Worm (Caenorhabditis elegans) whole organism, L4 larva: Measurements from ENCODE around the gene K06A9.2.
A peak's percentile ranks its signal among the peaks of the same experiment; 100 is the strongest.

Experiments
- F10B5.3 ChIP-seq: sonication (generic microtip); optimal IDR thresholded peaks from 2 replicates; lab custom pipeline; 2016; ENCODE audit warnings: mild to moderate bottlenecking, missing genetic modification characterization, missing compliant biosample characterization
- F26F4.8 ChIP-seq: fragments of 200-800 bp; sonication (Bioruptor generic); conservative IDR thresholded peaks from 2 replicates; pipeline ENCODE4 v1.3.6; 2022; ENCODE audit warnings: missing genetic modification characterization, missing compliant biosample characterization
- F49E8.2 ChIP-seq: sonication (generic microtip); optimal IDR thresholded peaks from 2 replicates; lab custom pipeline; 2016; ENCODE audit warnings: missing compliant biosample characterization, mild to moderate bottlenecking, missing genetic modification characterization, borderline replicate concordance
- R02D3.7 ChIP-seq: fragments of 150-350 bp; sonication (generic microtip); optimal IDR thresholded peaks from 3 replicates; lab custom pipeline; 2014; ENCODE audit warnings: missing biosample characterization, missing genetic modification characterization
- T20F7.1 ChIP-seq: fragments of 200-800 bp; sonication (Bioruptor generic); optimal IDR thresholded peaks from 2 replicates; lab custom pipeline; 2018; ENCODE audit warnings: mild to moderate bottlenecking, missing genetic modification characterization, missing compliant biosample characterization
- Y48G9A.11 ChIP-seq: fragments of 200-800 bp; sonication (Bioruptor generic); IDR thresholded peaks from 2 replicates; pipeline ENCODE4 v1.3.6; 2022; ENCODE audit warnings: missing genetic modification reagents, missing genetic modification characterization, missing compliant biosample characterization
- ZK546.5 ChIP-seq, 2 experiments: sonication (generic microtip); optimal IDR thresholded peaks; 2 replicates each; lab custom pipeline; 2017; ENCODE audit warnings: missing biosample characterization in 2 of 2, missing genetic modification characterization in 2 of 2
- aha-1 ChIP-seq: fragments of 150-350 bp; peaks from one replicate; lab custom pipeline; 2014; ENCODE audit warnings: missing biosample characterization, missing genetic modification characterization
- aly-2 ChIP-seq: sonication (generic microtip); optimal IDR thresholded peaks from 2 replicates; lab custom pipeline; 2018; ENCODE audit warnings: missing biosample characterization, missing genetic modification characterization
- ceh-32 ChIP-seq: sonication (generic microtip); optimal IDR thresholded peaks from 2 replicates; lab custom pipeline; 2016; ENCODE audit warnings: mild to moderate bottlenecking, missing genetic modification characterization, missing compliant biosample characterization; ENCODE audit not compliant: poor library complexity
- ceh-44 ChIP-seq: fragments of 200-800 bp; sonication (Bioruptor generic); IDR thresholded peaks from 2 replicates; pipeline ENCODE4 v1.3.6; 2022; ENCODE audit warnings: missing genetic modification reagents, missing genetic modification characterization, missing compliant biosample characterization
- ceh-82 ChIP-seq: sonication (generic microtip); optimal IDR thresholded peaks from 2 replicates; lab custom pipeline; 2017; ENCODE audit warnings: missing biosample characterization, missing genetic modification characterization
- ces-1 ChIP-seq: fragments of 150-350 bp; sonication (generic microtip); optimal IDR thresholded peaks from 4 replicates; lab custom pipeline; 2014; ENCODE audit warnings: missing biosample characterization, missing genetic modification reagents, missing genetic modification characterization
- daf-16 ChIP-seq, 3 experiments: sonication (generic microtip); optimal IDR thresholded peaks; 2 replicates each; lab custom pipeline; 2016 to 2017; ENCODE audit warnings: missing genetic modification characterization in 3 of 3, missing genetic modification reagents in 3 of 3, mild to moderate bottlenecking in 2 of 3, missing compliant biosample characterization in 2 of 3, missing biosample characterization in 1 of 3, moderate library complexity in 1 of 3
- dpl-1 ChIP-seq: fragments of 150-350 bp; optimal IDR thresholded peaks from 2 replicates; lab custom pipeline; 2014; ENCODE audit warnings: missing biosample characterization, missing genetic modification reagents, missing genetic modification characterization
- egl-27 ChIP-seq: sonication (generic microtip); optimal IDR thresholded peaks from 3 replicates; lab custom pipeline; 2017; ENCODE audit warnings: missing biosample characterization, missing genetic modification reagents, missing genetic modification characterization
- egl-43 ChIP-seq: fragments of 200-800 bp; sonication (Bioruptor generic); IDR thresholded peaks from 2 replicates; pipeline ENCODE4 v1.3.6; 2022; ENCODE audit warnings: missing genetic modification reagents, missing genetic modification characterization, missing compliant biosample characterization
- gei-8 ChIP-seq: fragments of 200-800 bp; sonication (Bioruptor generic); optimal IDR thresholded peaks from 2 replicates; lab custom pipeline; 2018; ENCODE audit warnings: mild to moderate bottlenecking, missing genetic modification characterization, missing compliant biosample characterization
- hif-1 ChIP-seq, 2 experiments: sonication (generic microtip); optimal IDR thresholded peaks; 2 replicates each; lab custom pipeline; 2016 to 2017; ENCODE audit warnings: missing compliant biosample characterization in 2 of 2, missing genetic modification characterization in 2 of 2, missing genetic modification reagents in 2 of 2, missing genotype in 2 of 2, mild to moderate bottlenecking in 1 of 2
- hlh-11 ChIP-seq: fragments of 200-800 bp; sonication (Bioruptor generic); optimal IDR thresholded peaks from 2 replicates; lab custom pipeline; 2018; ENCODE audit warnings: mild to moderate bottlenecking, missing genetic modification characterization, missing compliant biosample characterization
- hlh-30 ChIP-seq: sonication (generic microtip); optimal IDR thresholded peaks from 2 replicates; lab custom pipeline; 2017; ENCODE audit warnings: antibody characterized with exemption, mild to moderate bottlenecking, missing genetic modification characterization, missing compliant biosample characterization; ENCODE audit not compliant: insufficient read depth
- lin-1 ChIP-seq: fragments of 200-800 bp; sonication (Bioruptor generic); IDR thresholded peaks from 2 replicates; pipeline ENCODE4 v1.3.6; 2022; ENCODE audit warnings: missing genetic modification reagents, missing genetic modification characterization, missing compliant biosample characterization
- lin-15B ChIP-seq: fragments of 150-350 bp; sonication (generic microtip); optimal IDR thresholded peaks from 3 replicates; lab custom pipeline; 2014; ENCODE audit warnings: missing biosample characterization, missing genetic modification characterization
- lir-3 ChIP-seq: sonication (generic microtip); optimal IDR thresholded peaks from 2 replicates; lab custom pipeline; 2016; ENCODE audit warnings: mild to moderate bottlenecking, missing genetic modification characterization, missing compliant biosample characterization
- lsy-2 ChIP-seq, 2 experiments: fragments of 150-350 bp in 1 of 2; sonication (generic microtip) in 1 of 2; optimal IDR thresholded peaks; 2 replicates each; lab custom pipeline; 2014 to 2017; ENCODE audit warnings: missing biosample characterization in 2 of 2, missing genetic modification characterization in 2 of 2
- mdl-1 ChIP-seq, 2 experiments: fragments of 150-350 bp in 1 of 2; sonication (generic microtip) in 1 of 2; optimal IDR thresholded peaks; 2 replicates each; lab custom pipeline; 2014 to 2017; ENCODE audit warnings: missing biosample characterization in 2 of 2, missing genetic modification characterization in 2 of 2
- mep-1 ChIP-seq: fragments of 150-350 bp; sonication (generic microtip); optimal IDR thresholded peaks from 3 replicates; lab custom pipeline; 2014; ENCODE audit warnings: missing biosample characterization, missing genetic modification characterization
- mes-2 ChIP-seq: sonication (generic microtip); optimal IDR thresholded peaks from 2 replicates; lab custom pipeline; 2016; ENCODE audit warnings: missing genotype, mild to moderate bottlenecking, missing genetic modification characterization, missing compliant biosample characterization; ENCODE audit not compliant: poor library complexity, severe bottlenecking
- nhr-102 ChIP-seq: sonication (generic microtip); optimal IDR thresholded peaks from 2 replicates; lab custom pipeline; 2016; ENCODE audit warnings: mild to moderate bottlenecking, missing genetic modification characterization, moderate library complexity, missing compliant biosample characterization
- nhr-11 ChIP-seq: fragments of 150-350 bp; optimal IDR thresholded peaks from 2 replicates; lab custom pipeline; 2014; ENCODE audit warnings: missing biosample characterization, missing genetic modification characterization
- nhr-28 ChIP-seq: fragments of 150-350 bp; optimal IDR thresholded peaks from 2 replicates; lab custom pipeline; 2014; ENCODE audit warnings: missing biosample characterization, missing genetic modification characterization
- nhr-42 ChIP-seq: fragments of 200-800 bp; sonication (Bioruptor generic); IDR thresholded peaks from 2 replicates; pipeline ENCODE4 v1.3.6; 2022; ENCODE audit warnings: missing genetic modification characterization, missing compliant biosample characterization
- nhr-6 ChIP-seq: fragments of 150-350 bp; optimal IDR thresholded peaks from 2 replicates; lab custom pipeline; 2014; ENCODE audit warnings: missing biosample characterization, missing genetic modification characterization
- nhr-76 ChIP-seq: fragments of 150-350 bp; optimal IDR thresholded peaks from 2 replicates; lab custom pipeline; 2014; ENCODE audit warnings: missing biosample characterization, missing genetic modification characterization
- php-3 ChIP-seq: fragments of 200-800 bp; sonication (Bioruptor generic); IDR thresholded peaks from 2 replicates; pipeline ENCODE4 v1.3.6; 2022; ENCODE audit warnings: missing genetic modification reagents, missing genetic modification characterization, missing compliant biosample characterization
- saeg-2 ChIP-seq: fragments of 200-800 bp; sonication (Bioruptor generic); IDR thresholded peaks from 2 replicates; pipeline ENCODE4 v1.3.6; 2022; ENCODE audit warnings: missing genetic modification reagents, missing genetic modification characterization, missing compliant biosample characterization
- set-16 ChIP-seq: fragments of 200-800 bp; sonication (Bioruptor generic); IDR thresholded peaks from 2 replicates; pipeline ENCODE4 v1.3.6; 2022; ENCODE audit warnings: missing genetic modification reagents, missing genetic modification characterization, missing compliant biosample characterization
- snpc-1.2 ChIP-seq: fragments of 200-800 bp; sonication (Bioruptor generic); IDR thresholded peaks from 2 replicates; pipeline ENCODE4 v1.3.6; 2022; ENCODE audit warnings: missing genetic modification reagents, missing genetic modification characterization, missing compliant biosample characterization
- spr-1 ChIP-seq: sonication (generic microtip); optimal IDR thresholded peaks from 2 replicates; lab custom pipeline; 2016; ENCODE audit warnings: mild to moderate bottlenecking, missing genetic modification characterization, missing compliant biosample characterization
- spr-3 ChIP-seq: fragments of 200-800 bp; sonication (Bioruptor generic); optimal IDR thresholded peaks from 2 replicates; lab custom pipeline; 2018; ENCODE audit warnings: mild to moderate bottlenecking, missing genetic modification characterization, missing compliant biosample characterization
- tag-97 ChIP-seq: fragments of 200-800 bp; sonication (Bioruptor generic); IDR thresholded peaks from 2 replicates; pipeline ENCODE4 v1.3.6; 2022; ENCODE audit warnings: missing genetic modification characterization, missing compliant biosample characterization
- unc-39 ChIP-seq: sonication (generic microtip); optimal IDR thresholded peaks from 2 replicates; lab custom pipeline; 2017; ENCODE audit warnings: missing biosample characterization, missing genetic modification characterization
- zag-1 ChIP-seq: fragments of 150-350 bp; optimal IDR thresholded peaks from 2 replicates; lab custom pipeline; 2014; ENCODE audit warnings: missing biosample characterization, missing genetic modification characterization
- zip-11 ChIP-seq: fragments of 200-800 bp; sonication (Bioruptor generic); IDR thresholded peaks from 2 replicates; pipeline ENCODE4 v1.3.6; 2022; ENCODE audit warnings: missing genetic modification characterization, missing compliant biosample characterization
- zip-2 ChIP-seq: fragments of 150-350 bp; optimal IDR thresholded peaks from 2 replicates; lab custom pipeline; 2014; ENCODE audit warnings: missing biosample characterization, missing genetic modification characterization
- ztf-11 ChIP-seq: fragments of 150-350 bp; optimal IDR thresholded peaks from 2 replicates; lab custom pipeline; 2014; ENCODE audit warnings: missing biosample characterization, missing genetic modification characterization
- ztf-7 ChIP-seq: fragments of 150-350 bp; optimal IDR thresholded peaks from 2 replicates; lab custom pipeline; 2014; ENCODE audit warnings: missing biosample characterization, missing genetic modification characterization

K06A9.2 gene

ce11 chrX:1522068-1522467 lies 14.1 kb upstream of the K06A9.2 start:
- TF ChIP-seq hlh-11 (peak; percentile 60), nhr-11 (tag; lab: Kevin White, UChicago) (peak; percentile 19), hlh-30 (tag; lab: Kevin White, UChicago) (peak; percentile 82), set-16 (GFP tag; lab: Robert Waterston, UW) (peak; percentile 36; the same call in 1 of the 2 replicates), ces-1 (GFP tag; lab: Kevin White, UChicago) (no peak), mdl-1 (tag; optimal IDR thresholded peaks at IDR 0.05; lab: Kevin White, UChicago) (peak in 1 of 2 experiments; percentile 45), aha-1 (peak; percentile 96), mes-2 (tag; lab: Kevin White, UChicago) (peak; percentile 4), lsy-2 (tag; optimal IDR thresholded peaks at IDR 0.05; lab: Kevin White, UChicago) (peak in 1 of 2 experiments; percentile 27), hif-1 (tag; optimal IDR thresholded peaks at IDR 0.05; lab: Kevin White, UChicago) (no peak)

ce11 chrX:1523272-1523671 lies 12.9 kb upstream of the K06A9.2 start:
- no peak for TF ChIP-seq dpl-1 (GFP tag; lab: Kevin White, UChicago)
- TF ChIP-seq aha-1, result peak; percentile 66
- TF ChIP-seq lir-3 (tag; lab: Kevin White, UChicago), result no peak
- TF ChIP-seq ceh-44 (GFP tag; lab: Robert Waterston, UW), result no peak
- no peak for TF ChIP-seq ztf-11 (tag; lab: Kevin White, UChicago)
- no peak for TF ChIP-seq gei-8 (GFP tag; lab: Kevin White, UChicago)

ce11 chrX:1524559-1524958 lies 11.6 kb upstream of the K06A9.2 start:
- peak in 1 of 2 experiments; percentile 63 for TF ChIP-seq mdl-1 (tag; optimal IDR thresholded peaks at IDR 0.05; lab: Kevin White, UChicago)
- TF ChIP-seq ces-1 (GFP tag; lab: Kevin White, UChicago), result no peak
- TF ChIP-seq nhr-42 (GFP tag; lab: Robert Waterston, UW), result no peak
- no peak for TF ChIP-seq spr-3
- no peak for TF ChIP-seq unc-39
- TF ChIP-seq ztf-7 (tag; lab: Kevin White, UChicago), result no peak
- no peak for TF ChIP-seq Y48G9A.11 (GFP tag; lab: Robert Waterston, UW)
- no peak for TF ChIP-seq spr-1 (tag; lab: Kevin White, UChicago)
- TF ChIP-seq ceh-82 (tag; lab: Kevin White, UChicago), result no peak
- TF ChIP-seq ZK546.5 (tag; optimal IDR thresholded peaks at IDR 0.05; lab: Kevin White, UChicago), result no peak
- peak; percentile 81 for TF ChIP-seq aha-1
- no peak for TF ChIP-seq php-3 (GFP tag; lab: Robert Waterston, UW)
- TF ChIP-seq saeg-2 (GFP tag; lab: Robert Waterston, UW), result no peak
- TF ChIP-seq F10B5.3 (tag; lab: Kevin White, UChicago), result no peak
- TF ChIP-seq snpc-1.2, result no peak
- TF ChIP-seq zag-1 (tag; lab: Kevin White, UChicago), result no peak
- no peak for TF ChIP-seq ztf-11 (tag; lab: Kevin White, UChicago)
- peak; percentile 76 for TF ChIP-seq mep-1 (tag; lab: Kevin White, UChicago)
- no peak for TF ChIP-seq lin-1 (GFP tag; lab: Robert Waterston, UW)
- no peak for TF ChIP-seq egl-27 (tag; lab: Kevin White, UChicago)
- no peak for TF ChIP-seq aly-2
- no peak for TF ChIP-seq nhr-6 (tag; lab: Kevin White, UChicago)
- no peak for TF ChIP-seq nhr-76 (tag; lab: Kevin White, UChicago)
- TF ChIP-seq hlh-11, result peak; percentile 67
- TF ChIP-seq F49E8.2 (tag; lab: Kevin White, UChicago), result no peak
- TF ChIP-seq tag-97 (GFP tag; lab: Robert Waterston, UW), result no peak
- TF ChIP-seq egl-43 (GFP tag; lab: Robert Waterston, UW), result no peak
- no peak for TF ChIP-seq lin-15B
- TF ChIP-seq T20F7.1 (GFP tag; lab: Kevin White, UChicago), result no peak
- TF ChIP-seq zip-11 (GFP tag; lab: Robert Waterston, UW), result no peak
- TF ChIP-seq ceh-32, result no peak
- no peak for TF ChIP-seq nhr-102
- no peak for TF ChIP-seq daf-16 (GFP tag; optimal IDR thresholded peaks at IDR 0.05; lab: Kevin White, UChicago)
- TF ChIP-seq daf-16 (tag; optimal IDR thresholded peaks at IDR 0.05; lab: Kevin White, UChicago), result peak; percentile 18
- no peak for TF ChIP-seq nhr-28 (tag; lab: Kevin White, UChicago)
- TF ChIP-seq hlh-30 (tag; lab: Kevin White, UChicago), result peak; percentile 78
- TF ChIP-seq lsy-2 (tag; optimal IDR thresholded peaks at IDR 0.05; lab: Kevin White, UChicago), result peak in 1 of 2 experiments; percentile 62
- no peak for TF ChIP-seq zip-2
- no peak for TF ChIP-seq R02D3.7 (tag; lab: Kevin White, UChicago)
- TF ChIP-seq F26F4.8 (GFP tag; lab: Robert Waterston, UW), result no peak
